Worm (Caenorhabditis elegans) whole organism, L1 larva: ENCODE measurements around the gene F46G11.4.

ENCODE experiments used
- aha-1 ChIP-seq: fragments of 150-350 bp; optimal IDR thresholded peaks from 2 replicates; lab custom pipeline; 2014; ENCODE audit warnings: missing biosample characterization, missing genetic modification characterization
- blmp-1 ChIP-seq: fragments of 150-350 bp; optimal IDR thresholded peaks from 2 replicates; lab custom pipeline; 2014; ENCODE audit warnings: missing biosample characterization, missing genetic modification characterization
- ceh-8 ChIP-seq: fragments of 200-800 bp; sonication (Bioruptor generic); optimal IDR thresholded peaks from 2 replicates; lab custom pipeline; 2018; ENCODE audit warnings: mild to moderate bottlenecking, missing genetic modification characterization, moderate library complexity, missing compliant biosample characterization
- elt-3 ChIP-seq, 6 experiments: fragments of 150-350 bp in 1 of 6; sonication (generic microtip); optimal IDR thresholded peaks; 2 replicates each; lab custom pipeline; 2017 to 2018; ENCODE audit warnings: missing biosample characterization in 6 of 6, missing genetic modification characterization in 6 of 6, inconsistent platforms in 1 of 6
- fkh-10 ChIP-seq: sonication (generic microtip); optimal IDR thresholded peaks from 2 replicates; lab custom pipeline; 2017; ENCODE audit warnings: missing biosample characterization, missing genetic modification reagents, missing genetic modification characterization
- fkh-4 ChIP-seq: sonication (generic microtip); optimal IDR thresholded peaks from 2 replicates; lab custom pipeline; 2016; ENCODE audit warnings: missing compliant biosample characterization, missing genetic modification characterization, borderline replicate concordance
- nhr-11 ChIP-seq: fragments of 150-350 bp; optimal IDR thresholded peaks from 2 replicates; lab custom pipeline; 2014; ENCODE audit warnings: missing biosample characterization, missing genetic modification characterization
- tbx-2 ChIP-seq: sonication (generic microtip); optimal IDR thresholded peaks from 2 replicates; lab custom pipeline; 2016; ENCODE audit warnings: missing genetic modification characterization, missing compliant biosample characterization
- unc-62 ChIP-seq: fragments of 150-350 bp; optimal IDR thresholded peaks from 2 replicates; lab custom pipeline; 2014; ENCODE audit warnings: missing biosample characterization, missing genetic modification reagents, missing genetic modification characterization
- zag-1 ChIP-seq: fragments of 150-350 bp; optimal IDR thresholded peaks from 2 replicates; lab custom pipeline; 2014; ENCODE audit warnings: missing biosample characterization, missing genetic modification characterization
- ztf-4 ChIP-seq: fragments of 150-350 bp; optimal IDR thresholded peaks from 2 replicates; lab custom pipeline; 2014; ENCODE audit warnings: missing biosample characterization, missing genetic modification characterization

ce11 chrX:5847268-5847667, 48.7 kb upstream of the F46G11.4 start:
- TF ChIP-seq unc-62 (GFP tag; lab: Kevin White, UChicago) (no peak), nhr-11 (tag; lab: Kevin White, UChicago) (no peak), fkh-10 (GFP tag; lab: Kevin White, UChicago) (no peak), zag-1 (no peak), blmp-1 (tag; lab: Kevin White, UChicago) (no peak), elt-3 (tag; optimal IDR thresholded peaks at IDR 0.05; lab: Kevin White, UChicago) (no peak), tbx-2 (no peak), ceh-8 (GFP tag; lab: Kevin White, UChicago) (no peak), ztf-4 (tag; lab: Kevin White, UChicago) (no peak), aha-1 (no peak), fkh-4 (tag; lab: Kevin White, UChicago) (no peak)
